Fruit fly (Drosophila melanogaster): Measurements from ENCODE around the gene CG42831.

dm6 chr3L:10777493-10777897 lies 37.1 kb upstream of the CG42831 start:
- TF ChIP-seq CG12768 (GFP tag; optimal IDR thresholded peaks at IDR 0.05): no peak
- no peak for TF ChIP-seq CG33017 (tag; optimal IDR thresholded peaks at IDR 0.05)

All from whole organism, adult.